Fruit fly (Drosophila melanogaster): ENCODE measurements around the gene Nedd8.
A peak's percentile ranks its signal among the peaks of the same experiment; 100 is the strongest.

Nedd8 gene

dm6 chr2L:18948065-18948723, 3.4 kb downstream of the Nedd8 start (continued):
- TF ChIP-seq chinmo (GFP tag; IDR thresholded peaks at IDR 0.05; ENCODE audit: partially characterized antibody): no peak
- TF ChIP-seq wor (GFP tag; IDR thresholded peaks at IDR 0.05): peak; percentile 62; the same call in 1 of the 2 replicates
- no peak for TF ChIP-seq HLHmδ (GFP tag; optimal IDR thresholded peaks at IDR 0.05)
- peak; percentile 49 for TF ChIP-seq CG11723 (GFP tag; optimal IDR thresholded peaks at IDR 0.05)
- TF ChIP-seq grau (tag; optimal IDR thresholded peaks at IDR 0.05): peak; percentile 81
- TF ChIP-seq yki (optimal IDR thresholded peaks at IDR 0.05): no peak
- no peak for TF ChIP-seq gro (GFP tag; optimal IDR thresholded peaks at IDR 0.05)
- no peak for TF ChIP-seq Sin3A (optimal IDR thresholded peaks at IDR 0.05)
- TF ChIP-seq CG3281 (GFP tag; optimal IDR thresholded peaks at IDR 0.05): peak; percentile 3
- TF ChIP-seq CG2678 (tag; optimal IDR thresholded peaks at IDR 0.05): peak; percentile 83
- no peak for TF ChIP-seq Neu2 (GFP tag; optimal IDR thresholded peaks at IDR 0.05; ENCODE audit: borderline replicate concordance)
- TF ChIP-seq CG17328 (GFP tag; IDR thresholded peaks at IDR 0.05): peak; percentile 50
- no peak for TF ChIP-seq zfh2 (GFP tag; optimal IDR thresholded peaks at IDR 0.05)
- no peak for TF ChIP-seq Atf3 (GFP tag; optimal IDR thresholded peaks at IDR 0.05)
- TF ChIP-seq CG10267 (tag; optimal IDR thresholded peaks at IDR 0.05): peak; percentile 48
- TF ChIP-seq lola (GFP tag; optimal IDR thresholded peaks at IDR 0.05): peak in 1 of 3 experiments; percentile 92
- TF ChIP-seq CG30403 (GFP tag; optimal IDR thresholded peaks at IDR 0.05): peak; percentile 77
- TF ChIP-seq usp (GFP tag; optimal IDR thresholded peaks at IDR 0.05): no peak
- no peak for TF ChIP-seq CG16863 (GFP tag; optimal IDR thresholded peaks at IDR 0.05)
- TF ChIP-seq gcm2 (GFP tag; optimal IDR thresholded peaks at IDR 0.05): no peak
- TF ChIP-seq Stat92E (GFP tag; optimal IDR thresholded peaks at IDR 0.05): peak in 1 of 3 experiments; percentile 46
- TF ChIP-seq CG10543 (GFP tag; optimal IDR thresholded peaks at IDR 0.05): peak; percentile 41
- peak; percentile 45 for TF ChIP-seq CG17802 (tag; optimal IDR thresholded peaks at IDR 0.05)
- peak; percentile 57 for TF ChIP-seq CG1603 (tag; optimal IDR thresholded peaks at IDR 0.05)
- TF ChIP-seq Vsx1 (GFP tag; optimal IDR thresholded peaks at IDR 0.05): peak; percentile 66
- peak; percentile 13 for TF ChIP-seq HHEX (GFP tag; optimal IDR thresholded peaks at IDR 0.05)
- TF ChIP-seq CG4707 (GFP tag; optimal IDR thresholded peaks at IDR 0.05): peak; percentile 62
- TF ChIP-seq Lpt (GFP tag; optimal IDR thresholded peaks at IDR 0.05): no peak
- peak; percentile 62 for TF ChIP-seq CG17385 (GFP tag; optimal IDR thresholded peaks at IDR 0.05)
- TF ChIP-seq gem (tag; optimal IDR thresholded peaks at IDR 0.05): peak; percentile 91
- no peak; the same call in none of the 2 replicates for TF ChIP-seq CG14667 (GFP tag; IDR thresholded peaks at IDR 0.05)
- peak; percentile 34 for TF ChIP-seq ems (GFP tag; optimal IDR thresholded peaks at IDR 0.05)
- TF ChIP-seq Pdp1 (GFP tag; optimal IDR thresholded peaks at IDR 0.05): peak; percentile 39 to 53
- no peak for TF ChIP-seq CG11456 (GFP tag; IDR thresholded peaks at IDR 0.05)
- TF ChIP-seq HLH4C (GFP tag; IDR thresholded peaks at IDR 0.05; ENCODE audit: partially characterized antibody): no peak
- TF ChIP-seq Fer2 (tag; optimal IDR thresholded peaks at IDR 0.05): peak; percentile 32
- peak; percentile 9 for TF ChIP-seq pho (GFP tag; optimal IDR thresholded peaks at IDR 0.05)
- TF ChIP-seq C15 (GFP tag; IDR thresholded peaks at IDR 0.05): no peak
- no peak for TF ChIP-seq CTCF (GFP tag; optimal IDR thresholded peaks at IDR 0.05)
- no peak for TF ChIP-seq emc (GFP tag; optimal IDR thresholded peaks at IDR 0.05)
- TF ChIP-seq CG12236 (GFP tag; optimal IDR thresholded peaks at IDR 0.05): no peak
- no peak for TF ChIP-seq so (GFP tag; IDR thresholded peaks at IDR 0.05)
- no peak for TF ChIP-seq kay (GFP tag; optimal IDR thresholded peaks at IDR 0.05)
- no peak for TF ChIP-seq da (GFP tag; optimal IDR thresholded peaks at IDR 0.05)
- TF ChIP-seq gsb (GFP tag; IDR thresholded peaks at IDR 0.05): no peak
- TF ChIP-seq B-H1 (GFP tag; IDR thresholded peaks at IDR 0.05): peak; percentile 50; the same call in 2 of the 3 replicates
- TF ChIP-seq Dad (GFP tag; optimal IDR thresholded peaks at IDR 0.05): no peak
- no peak for TF ChIP-seq Dp (GFP tag; optimal IDR thresholded peaks at IDR 0.05)
- TF ChIP-seq CG16779 (GFP tag; IDR thresholded peaks at IDR 0.05): no peak
- TF ChIP-seq CG6272 (GFP tag; IDR thresholded peaks at IDR 0.05): no peak
- no peak for TF ChIP-seq slou (GFP tag; optimal IDR thresholded peaks at IDR 0.05)

Measured in whole organism, embryonic.